Fruit fly (Drosophila melanogaster) whole organism: ENCODE measurements around the gene Zn72D.

Source experiments
- CG8478 ChIP-seq: fragments of >200 bp; optimal IDR thresholded peaks from 2 replicates; lab custom pipeline; 2018; ENCODE audit warnings: inconsistent platforms
- Dll ChIP-seq: fragments of >200 bp; optimal IDR thresholded peaks from 2 replicates; lab custom pipeline; 2017
- EcR ChIP-seq, 2 experiments: fragments of >200 bp; optimal IDR thresholded peaks; 2 replicates each; lab custom pipeline; 2017; ENCODE audit warnings: missing biosample characterization in 2 of 2, missing genetic modification characterization in 2 of 2, missing genetic modification reagents in 2 of 2
- pan ChIP-seq: fragments of >200 bp; optimal IDR thresholded peaks from 2 replicates; lab custom pipeline; 2017
- psq ChIP-seq: fragments of >200 bp; optimal IDR thresholded peaks from 2 replicates; lab custom pipeline; 2017

DNA sequence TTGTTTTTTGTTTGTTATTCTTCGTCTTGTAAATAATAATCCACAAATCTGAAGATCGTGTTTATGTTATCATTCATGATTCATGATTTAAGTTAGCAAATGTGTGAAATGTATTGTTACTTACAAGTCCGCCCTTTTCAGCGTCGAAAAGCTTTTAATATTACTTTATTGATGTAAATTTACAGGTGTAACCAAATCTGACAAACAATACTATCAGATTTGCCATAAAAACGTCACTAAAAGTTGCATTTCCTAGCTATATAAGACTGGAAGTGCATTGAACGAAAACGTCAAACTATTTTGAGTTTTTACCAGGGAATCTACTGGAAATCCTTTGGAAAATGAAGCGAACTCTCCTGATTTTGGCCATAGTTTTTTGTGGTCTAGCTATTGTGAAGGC, 30.2 kb downstream of the Zn72D start, which contains the start of gene CG33258:
- no peak for TF ChIP-seq psq (lab: Kevin White, UChicago)
- TF ChIP-seq CG8478 (lab: Kevin White, UChicago): no peak
- no peak for TF ChIP-seq Dll (lab: Kevin White, UChicago)
- TF ChIP-seq pan: no peak
- TF ChIP-seq EcR (GFP tag; optimal IDR thresholded peaks at IDR 0.05; lab: Kevin White, UChicago): no peak
